Worm (Caenorhabditis elegans) whole organism, early embryonic: Measurements from ENCODE around the gene spat-1.

ENCODE experiments used
- B0310.2 ChIP-seq: sonication (generic microtip); optimal IDR thresholded peaks from 2 replicates; lab custom pipeline; 2016; ENCODE audit warnings: mild to moderate bottlenecking, missing genetic modification characterization, missing compliant biosample characterization
- F13C5.2 ChIP-seq: sonication (generic microtip); optimal IDR thresholded peaks from 2 replicates; lab custom pipeline; 2017; ENCODE audit warnings: mild to moderate bottlenecking, missing genetic modification characterization, inconsistent platforms, missing compliant biosample characterization
- aly-1 ChIP-seq: sonication (generic microtip); optimal IDR thresholded peaks from 2 replicates; lab custom pipeline; 2016; ENCODE audit warnings: missing genetic modification characterization, missing compliant biosample characterization
- ama-1 ChIP-seq: fragments of 150-350 bp; optimal IDR thresholded peaks from 2 replicates; lab custom pipeline; 2014
- ceh-13 ChIP-seq: fragments of 200-800 bp; sonication (Bioruptor generic); optimal IDR thresholded peaks from 2 replicates; lab custom pipeline; 2018; ENCODE audit warnings: mild to moderate bottlenecking, missing genetic modification characterization, missing compliant biosample characterization
- ceh-36 ChIP-seq: sonication (generic microtip); optimal IDR thresholded peaks from 2 replicates; lab custom pipeline; 2016; ENCODE audit warnings: missing genetic modification characterization, inconsistent platforms, missing compliant biosample characterization
- ets-7 ChIP-seq: sonication (generic microtip); optimal IDR thresholded peaks from 2 replicates; lab custom pipeline; 2016; ENCODE audit warnings: missing genotype, missing genetic modification characterization, missing compliant biosample characterization
- flt-1 ChIP-seq: fragments of 200-800 bp; sonication (Bioruptor generic); IDR thresholded peaks from 2 replicates; pipeline ENCODE4 v1.3.6; 2022; ENCODE audit warnings: missing genetic modification characterization, missing compliant biosample characterization
- hmbx-1 ChIP-seq: sonication (generic microtip); optimal IDR thresholded peaks from 2 replicates; lab custom pipeline; 2016; ENCODE audit warnings: mild to moderate bottlenecking, missing genetic modification characterization, missing compliant biosample characterization
- hmg-4 ChIP-seq: fragments of 200-800 bp; sonication (Bioruptor generic); optimal IDR thresholded peaks from 2 replicates; lab custom pipeline; 2018; ENCODE audit warnings: mild to moderate bottlenecking, missing genetic modification characterization, missing compliant biosample characterization
- hnd-1 ChIP-seq: sonication (generic microtip); optimal IDR thresholded peaks from 2 replicates; lab custom pipeline; 2016; ENCODE audit warnings: missing genetic modification characterization, missing compliant biosample characterization
- pes-1 ChIP-seq: fragments of 200-800 bp; sonication (Bioruptor generic); IDR thresholded peaks from 2 replicates; pipeline ENCODE4 v1.3.6; 2022; ENCODE audit warnings: missing genetic modification reagents, missing genetic modification characterization, missing compliant biosample characterization
- scrt-1 ChIP-seq: fragments of 200-800 bp; sonication (Bioruptor generic); IDR thresholded peaks from 2 replicates; pipeline ENCODE4 v1.3.6; 2022; ENCODE audit warnings: missing genetic modification characterization, missing compliant biosample characterization
- sea-1 ChIP-seq: fragments of 200-800 bp; sonication (Bioruptor generic); conservative IDR thresholded peaks from 2 replicates; pipeline ENCODE4 v1.3.6; 2022; ENCODE audit warnings: missing genetic modification characterization, missing compliant biosample characterization
- tbx-11 ChIP-seq: fragments of 200-800 bp; sonication (Bioruptor generic); IDR thresholded peaks from 2 replicates; pipeline ENCODE4 v1.3.6; 2022; ENCODE audit warnings: missing genetic modification characterization, missing compliant biosample characterization
- tbx-37 ChIP-seq: fragments of 200-800 bp; sonication (Bioruptor generic); conservative IDR thresholded peaks from 2 replicates; pipeline ENCODE4 v1.3.6; 2022; ENCODE audit warnings: missing genetic modification reagents, missing genetic modification characterization, missing compliant biosample characterization
- tra-4 ChIP-seq: sonication (generic microtip); optimal IDR thresholded peaks from 2 replicates; lab custom pipeline; 2017; ENCODE audit warnings: missing genetic modification characterization, missing compliant biosample characterization

spat-1 gene

ce11 chrII:14502997-14503396, 25.6 kb upstream of the spat-1 start, which contains the start of gene K10H10.6:
K10H10.6 (plus strand) TSS chrII:14503297.
- TF ChIP-seq tbx-37 (GFP tag; lab: Robert Waterston, UW) (no peak), ama-1 (lab: Kevin White, UChicago) (no peak), hnd-1 (no peak), ets-7 (tag; lab: Kevin White, UChicago) (no peak), scrt-1 (GFP tag; lab: Robert Waterston, UW) (no peak), sea-1 (no peak), hmg-4 (no peak), flt-1 (GFP tag; lab: Robert Waterston, UW) (no peak), F13C5.2 (tag; lab: Kevin White, UChicago) (no peak), ceh-36 (tag; lab: Kevin White, UChicago) (no peak), B0310.2 (tag; lab: Kevin White, UChicago) (no peak), tbx-11 (GFP tag; lab: Robert Waterston, UW) (no peak)

- no peak for TF ChIP-seq tbx-37 (GFP tag; lab: Robert Waterston, UW)
- TF ChIP-seq aly-1 (tag; lab: Kevin White, UChicago): no peak
- no peak for TF ChIP-seq ets-7 (tag; lab: Kevin White, UChicago)
- TF ChIP-seq hmbx-1 (tag; lab: Kevin White, UChicago): no peak
- no peak for TF ChIP-seq scrt-1 (GFP tag; lab: Robert Waterston, UW)
- TF ChIP-seq tbx-11 (GFP tag; lab: Robert Waterston, UW): no peak
- no peak for TF ChIP-seq pes-1 (GFP tag; lab: Robert Waterston, UW)
- TF ChIP-seq hnd-1: no peak
- no peak for TF ChIP-seq flt-1 (GFP tag; lab: Robert Waterston, UW)
- no peak for TF ChIP-seq hmg-4
- TF ChIP-seq F13C5.2 (tag; lab: Kevin White, UChicago): no peak
- TF ChIP-seq B0310.2 (tag; lab: Kevin White, UChicago): no peak
- TF ChIP-seq ceh-36 (tag; lab: Kevin White, UChicago): no peak
- TF ChIP-seq sea-1: no peak
Measured at ce11 chrII:14506245-14506644, 22.3 kb upstream of the spat-1 start, which contains the start of gene K10H10.12. K10H10.12 (minus strand) TSS chrII:14506345.

- no peak for TF ChIP-seq ama-1 (lab: Kevin White, UChicago)
- no peak for TF ChIP-seq ceh-13 (GFP tag; lab: Kevin White, UChicago)
- no peak for TF ChIP-seq ceh-36 (tag; lab: Kevin White, UChicago)
- TF ChIP-seq F13C5.2 (tag; lab: Kevin White, UChicago): no peak
- TF ChIP-seq hnd-1: no peak
- no peak for TF ChIP-seq aly-1 (tag; lab: Kevin White, UChicago)
- TF ChIP-seq sea-1: no peak
- no peak for TF ChIP-seq flt-1 (GFP tag; lab: Robert Waterston, UW)
Measured at ce11 chrII:14507563-14507962, 21.0 kb upstream of the spat-1 start, which contains the start of the genes K10H10.7 and K10H10.10. K10H10.7 (minus strand) TSS chrII:14507663. K10H10.10 (plus strand) TSS chrII:14507766.

- TF ChIP-seq tra-4 (no peak), aly-1 (tag; lab: Kevin White, UChicago) (no peak), hmg-4 (no peak), tbx-11 (GFP tag; lab: Robert Waterston, UW) (no peak), scrt-1 (GFP tag; lab: Robert Waterston, UW) (no peak), ama-1 (lab: Kevin White, UChicago) (no peak), flt-1 (GFP tag; lab: Robert Waterston, UW) (no peak), sea-1 (no peak), ets-7 (tag; lab: Kevin White, UChicago) (no peak), tbx-37 (GFP tag; lab: Robert Waterston, UW) (no peak), ceh-36 (tag; lab: Kevin White, UChicago) (no peak), hnd-1 (no peak), B0310.2 (tag; lab: Kevin White, UChicago) (no peak), pes-1 (GFP tag; lab: Robert Waterston, UW) (no peak), hmbx-1 (tag; lab: Kevin White, UChicago) (no peak), ceh-13 (GFP tag; lab: Kevin White, UChicago) (no peak), F13C5.2 (tag; lab: Kevin White, UChicago) (no peak)
Measured at ce11 chrII:14510162-14510561, 18.4 kb upstream of the spat-1 start.

ce11 chrII:14511189-14511588, 17.4 kb upstream of the spat-1 start, which contains the start of gene K10H10.13:
K10H10.13 (minus strand) TSS chrII:14511289.
- no peak for TF ChIP-seq ets-7 (tag; lab: Kevin White, UChicago)
- no peak for TF ChIP-seq hmbx-1 (tag; lab: Kevin White, UChicago)
- TF ChIP-seq tra-4: no peak
- TF ChIP-seq ceh-36 (tag; lab: Kevin White, UChicago): no peak
- TF ChIP-seq hnd-1: no peak
- no peak for TF ChIP-seq ama-1 (lab: Kevin White, UChicago)
- TF ChIP-seq tbx-37 (GFP tag; lab: Robert Waterston, UW): no peak
- TF ChIP-seq pes-1 (GFP tag; lab: Robert Waterston, UW): no peak
- no peak for TF ChIP-seq scrt-1 (GFP tag; lab: Robert Waterston, UW)
- no peak for TF ChIP-seq B0310.2 (tag; lab: Kevin White, UChicago)
- TF ChIP-seq F13C5.2 (tag; lab: Kevin White, UChicago): no peak
- TF ChIP-seq ceh-13 (GFP tag; lab: Kevin White, UChicago): no peak
- no peak for TF ChIP-seq aly-1 (tag; lab: Kevin White, UChicago)
- TF ChIP-seq hmg-4: no peak

ce11 chrII:14515017-14515416, 13.5 kb upstream of the spat-1 start, which contains the start of gene K10H10.9:
K10H10.9 (minus strand) TSS chrII:14515117.
- TF ChIP-seq ceh-36 (tag; lab: Kevin White, UChicago) (no peak), ceh-13 (GFP tag; lab: Kevin White, UChicago) (no peak)

- TF ChIP-seq ceh-36 (tag; lab: Kevin White, UChicago): no peak
- no peak for TF ChIP-seq tra-4
- TF ChIP-seq ama-1 (lab: Kevin White, UChicago): no peak
- no peak for TF ChIP-seq hmbx-1 (tag; lab: Kevin White, UChicago)
- TF ChIP-seq ets-7 (tag; lab: Kevin White, UChicago): no peak
- no peak for TF ChIP-seq aly-1 (tag; lab: Kevin White, UChicago)
- TF ChIP-seq ceh-13 (GFP tag; lab: Kevin White, UChicago): no peak
- TF ChIP-seq sea-1: no peak
- no peak for TF ChIP-seq hnd-1
- TF ChIP-seq B0310.2 (tag; lab: Kevin White, UChicago): no peak
- no peak for TF ChIP-seq hmg-4
- TF ChIP-seq tbx-11 (GFP tag; lab: Robert Waterston, UW): no peak
- TF ChIP-seq pes-1 (GFP tag; lab: Robert Waterston, UW): no peak
- no peak for TF ChIP-seq F13C5.2 (tag; lab: Kevin White, UChicago)
Measured at ce11 chrII:14522037-14522436, 6.5 kb upstream of the spat-1 start, which contains the start of gene btb-19. btb-19 (minus strand) TSS chrII:14522137.
